Worm (Caenorhabditis elegans): ENCODE data around the gene nspd-5.

The nspd-5 gene

ce11 chrII:4815356-4815755, 44.8 kb downstream of the nspd-5 start:
- no peak for TF ChIP-seq nhr-12 (tag; optimal IDR thresholded peaks at IDR 0.05)
- no peak for TF ChIP-seq nhr-28 (tag; optimal IDR thresholded peaks at IDR 0.05)
- TF ChIP-seq ham-2 (GFP tag; optimal IDR thresholded peaks at IDR 0.05), result no peak
- no peak for TF ChIP-seq bed-3 (GFP tag; optimal IDR thresholded peaks at IDR 0.05)
- TF ChIP-seq ceh-43 (GFP tag; optimal IDR thresholded peaks at IDR 0.05), result no peak
- no peak for TF ChIP-seq nhr-2 (tag; optimal IDR thresholded peaks at IDR 0.05)
- no peak for TF ChIP-seq lsy-2 (tag; optimal IDR thresholded peaks at IDR 0.05)
- no peak for TF ChIP-seq blmp-1 (tag; optimal IDR thresholded peaks at IDR 0.05)
- TF ChIP-seq unc-39 (tag; optimal IDR thresholded peaks at IDR 0.05), result no peak
- no peak for TF ChIP-seq drap-1 (GFP tag; optimal IDR thresholded peaks at IDR 0.05)
- no peak for TF ChIP-seq nhr-237 (tag; optimal IDR thresholded peaks at IDR 0.05)
- no peak for TF ChIP-seq hlh-1 (tag; optimal IDR thresholded peaks at IDR 0.05)
- no peak for TF ChIP-seq mls-2 (tag; optimal IDR thresholded peaks at IDR 0.05)
- no peak for TF ChIP-seq zip-8 (tag; optimal IDR thresholded peaks at IDR 0.05)

- no peak for TF ChIP-seq ces-1 (GFP tag; optimal IDR thresholded peaks at IDR 0.05)
- TF ChIP-seq lin-13 (tag; optimal IDR thresholded peaks at IDR 0.05), result no peak
- no peak for TF ChIP-seq unc-39 (tag; optimal IDR thresholded peaks at IDR 0.05)
- no peak for TF ChIP-seq flh-1 (GFP tag; optimal IDR thresholded peaks at IDR 0.05)
- TF ChIP-seq tbx-8 (GFP tag; optimal IDR thresholded peaks at IDR 0.05), result no peak
- TF ChIP-seq mls-2 (tag; optimal IDR thresholded peaks at IDR 0.05), result no peak
- no peak for TF ChIP-seq nhr-2 (tag; optimal IDR thresholded peaks at IDR 0.05)
- no peak for TF ChIP-seq snpc-4 (tag; optimal IDR thresholded peaks at IDR 0.05)
- TF ChIP-seq pha-4 (tag; optimal IDR thresholded peaks at IDR 0.05), result no peak
- no peak for TF ChIP-seq sem-2 (GFP tag; optimal IDR thresholded peaks at IDR 0.05)
- TF ChIP-seq mep-1 (tag; optimal IDR thresholded peaks at IDR 0.05), result no peak
- TF ChIP-seq elt-1 (tag; optimal IDR thresholded peaks at IDR 0.05; ENCODE audit: borderline replicate concordance, insufficient read depth), result no peak
These were observed 48.2 kb downstream of the nspd-5 start, which contains the start of gene rig-6 for ce11 chrII:4811986-4812385. TSS of gene rig-6 (minus strand) at chrII:4812086.
